Worm (Caenorhabditis elegans) whole organism, L4/young adult: ENCODE results near the gene nhr-21.

ENCODE experiments used
- dao-5 ChIP-seq: sonication (generic microtip); optimal IDR thresholded peaks from 2 replicates; lab custom pipeline; 2016; ENCODE audit warnings: missing genotype, missing genetic modification characterization, moderate library complexity, missing compliant biosample characterization
- him-1 ChIP-seq: sonication (generic microtip); optimal IDR thresholded peaks from 2 replicates; lab custom pipeline; 2016; ENCODE audit warnings: missing genotype, missing genetic modification reagents, missing genetic modification characterization, missing compliant biosample characterization

DNA sequence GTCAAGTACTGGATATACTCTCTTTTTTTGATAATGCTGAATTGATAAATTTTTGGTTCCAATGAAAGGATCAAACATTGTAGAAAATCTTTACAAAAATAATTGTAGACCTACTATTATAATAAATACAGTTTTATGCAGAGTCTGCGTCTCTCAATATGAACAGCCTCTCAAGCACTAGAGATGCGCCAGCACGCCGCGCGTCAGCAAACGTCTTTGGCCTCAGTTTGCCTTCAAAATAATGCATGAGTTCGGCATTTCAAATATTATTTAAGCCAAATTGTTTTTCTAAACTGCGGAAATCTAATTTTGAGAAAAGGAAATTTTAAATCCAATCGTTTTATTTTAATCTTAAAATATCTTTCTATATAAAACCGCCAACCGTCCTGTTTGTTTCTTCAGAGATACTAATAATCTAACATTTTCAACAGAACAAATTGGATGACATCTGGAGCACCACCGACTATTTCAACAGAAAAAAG lies 37.3 kb upstream of the nhr-21 start, which contains the start of gene cul-4:
- TF ChIP-seq him-1 (tag; lab: Kevin White, UChicago) = no peak
- TF ChIP-seq dao-5 = no peak
